Worm (Caenorhabditis elegans) whole organism, L1 larva: ENCODE data around the gene B0563.9.
A peak's percentile ranks its signal among the peaks of the same experiment; 100 is the strongest.

ENCODE experiments used
- C04F5.9 ChIP-seq: sonication (generic microtip); optimal IDR thresholded peaks from 2 replicates; lab custom pipeline; 2016; ENCODE audit warnings: missing genetic modification characterization, missing compliant biosample characterization
- C34B4.2 ChIP-seq: sonication (generic microtip); optimal IDR thresholded peaks from 2 replicates; lab custom pipeline; 2017; ENCODE audit warnings: mild to moderate bottlenecking, missing genetic modification characterization, missing compliant biosample characterization
- aha-1 ChIP-seq: fragments of 150-350 bp; optimal IDR thresholded peaks from 2 replicates; lab custom pipeline; 2014; ENCODE audit warnings: missing biosample characterization, missing genetic modification characterization
- aly-2 ChIP-seq: fragments of 150-350 bp; optimal IDR thresholded peaks from 2 replicates; lab custom pipeline; 2014; ENCODE audit warnings: missing biosample characterization, missing genetic modification characterization
- blmp-1 ChIP-seq: fragments of 150-350 bp; optimal IDR thresholded peaks from 2 replicates; lab custom pipeline; 2014; ENCODE audit warnings: missing biosample characterization, missing genetic modification characterization
- ceh-82 ChIP-seq, 3 experiments: fragments of 150-350 bp in 1 of 3; sonication (generic microtip) in 2 of 3; optimal IDR thresholded peaks; 2 replicates each; lab custom pipeline; 2014 to 2017; ENCODE audit warnings: missing biosample characterization in 3 of 3, missing genetic modification characterization in 3 of 3
- ces-1 ChIP-seq: fragments of 150-350 bp; optimal IDR thresholded peaks from 2 replicates; lab custom pipeline; 2014; ENCODE audit warnings: missing biosample characterization, missing genetic modification reagents, missing genetic modification characterization
- dsc-1 ChIP-seq: sonication (generic microtip); optimal IDR thresholded peaks from 2 replicates; lab custom pipeline; 2016; ENCODE audit warnings: mild to moderate bottlenecking, missing genetic modification characterization, missing compliant biosample characterization
- efl-1 ChIP-seq, 4 experiments: fragments of 150-350 bp; optimal IDR thresholded peaks in 3 of 4; peaks in 1 of 4; 1 replicate in 1 of 4; 2 replicates in 3 of 4; lab custom pipeline; 2014; ENCODE audit warnings: missing biosample characterization in 2 of 4, missing genetic modification characterization in 2 of 4, missing genetic modification reagents in 2 of 4
- egl-27 ChIP-seq, 2 experiments: fragments of 150-350 bp in 1 of 2; sonication (generic microtip); optimal IDR thresholded peaks; 3 replicates each; lab custom pipeline; 2017 to 2018; ENCODE audit warnings: missing biosample characterization in 2 of 2, missing genetic modification characterization in 2 of 2, missing genetic modification reagents in 2 of 2
- elt-2 ChIP-seq: sonication (generic microtip); optimal IDR thresholded peaks from 2 replicates; lab custom pipeline; 2016; ENCODE audit warnings: missing genetic modification characterization, mild to moderate bottlenecking, inconsistent platforms, missing compliant biosample characterization, missing genetic modification reagents
- ets-5 ChIP-seq: fragments of 200-800 bp; sonication (Bioruptor generic); IDR thresholded peaks from 2 replicates; pipeline ENCODE4 v1.3.6; 2022; ENCODE audit warnings: missing genetic modification characterization, missing compliant biosample characterization
- fkh-4 ChIP-seq: sonication (generic microtip); optimal IDR thresholded peaks from 2 replicates; lab custom pipeline; 2016; ENCODE audit warnings: missing compliant biosample characterization, missing genetic modification characterization, borderline replicate concordance
- hlh-4 ChIP-seq: sonication (generic microtip); optimal IDR thresholded peaks from 2 replicates; lab custom pipeline; 2016; ENCODE audit warnings: mild to moderate bottlenecking, missing genetic modification characterization, missing compliant biosample characterization
- hpl-2 ChIP-seq: fragments of 150-350 bp; optimal IDR thresholded peaks from 2 replicates; lab custom pipeline; 2014; ENCODE audit warnings: missing biosample characterization, missing genetic modification reagents, missing genetic modification characterization
- irx-1 ChIP-seq: sonication (generic microtip); optimal IDR thresholded peaks from 2 replicates; lab custom pipeline; 2016; ENCODE audit warnings: missing genetic modification characterization, missing compliant biosample characterization
- lin-14 ChIP-seq: fragments of 200-800 bp; sonication (Bioruptor generic); optimal IDR thresholded peaks from 2 replicates; lab custom pipeline; 2018; ENCODE audit warnings: mild to moderate bottlenecking, missing genetic modification characterization, moderate library complexity, missing compliant biosample characterization
- lin-15B ChIP-seq: fragments of 150-350 bp; sonication (generic microtip); optimal IDR thresholded peaks from 3 replicates; lab custom pipeline; 2014; ENCODE audit warnings: missing biosample characterization, missing genetic modification characterization
- lsy-2 ChIP-seq, 2 experiments: fragments of 150-350 bp; optimal IDR thresholded peaks; 2 replicates each; lab custom pipeline; 2014; ENCODE audit warnings: missing biosample characterization in 2 of 2, missing genetic modification characterization in 2 of 2
- mab-9 ChIP-seq: fragments of 200-800 bp; sonication (Bioruptor generic); IDR thresholded peaks from 2 replicates; pipeline ENCODE4 v1.3.6; 2022; ENCODE audit warnings: missing genetic modification reagents, missing genetic modification characterization, missing compliant biosample characterization
- mep-1 ChIP-seq: fragments of 150-350 bp; optimal IDR thresholded peaks from 2 replicates; lab custom pipeline; 2014; ENCODE audit warnings: missing biosample characterization, missing genetic modification characterization
- nhr-11 ChIP-seq: fragments of 150-350 bp; optimal IDR thresholded peaks from 2 replicates; lab custom pipeline; 2014; ENCODE audit warnings: missing biosample characterization, missing genetic modification characterization
- nhr-19 ChIP-seq: fragments of 200-800 bp; sonication (Bioruptor generic); conservative IDR thresholded peaks from 2 replicates; pipeline ENCODE4 v1.3.6; 2022; ENCODE audit warnings: missing genetic modification characterization, missing compliant biosample characterization
- nhr-20 ChIP-seq: sonication (generic microtip); optimal IDR thresholded peaks from 2 replicates; lab custom pipeline; 2016; ENCODE audit warnings: mild to moderate bottlenecking, missing genetic modification characterization, missing compliant biosample characterization
- nhr-28 ChIP-seq: fragments of 150-350 bp; optimal IDR thresholded peaks from 2 replicates; lab custom pipeline; 2014; ENCODE audit warnings: missing biosample characterization, missing genetic modification characterization
- nhr-47 ChIP-seq: sonication (generic microtip); optimal IDR thresholded peaks from 2 replicates; lab custom pipeline; 2016; ENCODE audit warnings: mild to moderate bottlenecking, missing genetic modification characterization, moderate library complexity, missing compliant biosample characterization
- nhr-71 ChIP-seq: sonication (generic microtip); optimal IDR thresholded peaks from 2 replicates; lab custom pipeline; 2016; ENCODE audit warnings: mild to moderate bottlenecking, missing genetic modification characterization, moderate library complexity, missing compliant biosample characterization
- nhr-76 ChIP-seq: sonication (generic microtip); optimal IDR thresholded peaks from 2 replicates; lab custom pipeline; 2017; ENCODE audit warnings: missing biosample characterization, missing genetic modification characterization
- nhr-77 ChIP-seq: fragments of 150-350 bp; optimal IDR thresholded peaks from 2 replicates; lab custom pipeline; 2014; ENCODE audit warnings: missing biosample characterization, missing genetic modification characterization
- pag-3 ChIP-seq: sonication (generic microtip); optimal IDR thresholded peaks from 2 replicates; lab custom pipeline; 2017; ENCODE audit warnings: missing genetic modification characterization, mild to moderate bottlenecking, missing compliant biosample characterization, antibody characterized with exemption, borderline replicate concordance; ENCODE audit not compliant: insufficient read depth
- pax-3 ChIP-seq: fragments of 200-800 bp; sonication (Bioruptor generic); optimal IDR thresholded peaks from 2 replicates; lab custom pipeline; 2018; ENCODE audit warnings: mild to moderate bottlenecking, missing genetic modification characterization, moderate library complexity, missing compliant biosample characterization
- rnt-1 ChIP-seq: sonication (generic microtip); optimal IDR thresholded peaks from 2 replicates; lab custom pipeline; 2016; ENCODE audit warnings: mild to moderate bottlenecking, missing genetic modification characterization, moderate library complexity, missing compliant biosample characterization
- skn-1 ChIP-seq: fragments of 150-350 bp; optimal IDR thresholded peaks from 2 replicates; lab custom pipeline; 2014; ENCODE audit warnings: missing biosample characterization, missing genetic modification characterization
- snu-23 ChIP-seq: sonication (generic microtip); optimal IDR thresholded peaks from 2 replicates; lab custom pipeline; 2016; ENCODE audit warnings: missing genetic modification characterization, missing compliant biosample characterization
- swsn-7 ChIP-seq: sonication (generic microtip); optimal IDR thresholded peaks from 2 replicates; lab custom pipeline; 2016; ENCODE audit warnings: missing genetic modification characterization, missing compliant biosample characterization
- tbx-2 ChIP-seq: sonication (generic microtip); optimal IDR thresholded peaks from 2 replicates; lab custom pipeline; 2016; ENCODE audit warnings: missing genetic modification characterization, missing compliant biosample characterization
- unc-130 ChIP-seq: fragments of 150-350 bp; optimal IDR thresholded peaks from 2 replicates; lab custom pipeline; 2017; ENCODE audit warnings: missing biosample characterization, missing genetic modification characterization, inconsistent platforms
- unc-86 ChIP-seq: sonication (generic microtip); optimal IDR thresholded peaks from 2 replicates; lab custom pipeline; 2016; ENCODE audit warnings: missing genetic modification characterization, missing compliant biosample characterization
- unc-98 ChIP-seq: fragments of 200-800 bp; sonication (Bioruptor generic); IDR thresholded peaks from 2 replicates; pipeline ENCODE4 v1.3.6; 2022; ENCODE audit warnings: missing genetic modification characterization, missing compliant biosample characterization
- vab-15 ChIP-seq: sonication (generic microtip); optimal IDR thresholded peaks from 2 replicates; lab custom pipeline; 2017; ENCODE audit warnings: missing genotype, mild to moderate bottlenecking, missing genetic modification characterization, missing compliant biosample characterization
- ztf-11 ChIP-seq, 2 experiments: sonication (generic microtip); optimal IDR thresholded peaks; 2 replicates each; lab custom pipeline; 2016 to 2017; ENCODE audit warnings: missing genetic modification characterization in 2 of 2, missing biosample characterization in 1 of 2, missing compliant biosample characterization in 1 of 2

B0563.9 gene

ce11 chrX:9155751-9156150 is 12.6 kb upstream of the B0563.9 start:
- TF ChIP-seq nhr-77 (no peak), elt-2 (tag; lab: Kevin White, UChicago) (peak; percentile 9)
- TF ChIP-seq, all 84 proteins: peak for 1

- TF ChIP-seq unc-86 (tag; lab: Kevin White, UChicago): no peak
- no peak for TF ChIP-seq pax-3 (tag; lab: Kevin White, UChicago)
- peak; percentile 79 for TF ChIP-seq rnt-1
- peak; percentile 16 for TF ChIP-seq swsn-7 (tag; lab: Kevin White, UChicago)
- TF ChIP-seq efl-1 (optimal IDR thresholded peaks at IDR 0.05; lab: Kevin White, UChicago): no peak
- no peak for TF ChIP-seq efl-1 (GFP tag; optimal IDR thresholded peaks at IDR 0.05 in 1 of 2; lab: Kevin White, UChicago)
- TF ChIP-seq lin-14 (GFP tag; lab: Kevin White, UChicago): peak; percentile 82
- no peak for TF ChIP-seq elt-2 (tag; lab: Kevin White, UChicago)
- peak; percentile 58 for TF ChIP-seq nhr-19 (GFP tag; lab: Robert Waterston, UW)
- TF ChIP-seq mab-9 (GFP tag; lab: Robert Waterston, UW): no peak
- no peak for TF ChIP-seq hlh-4 (tag; lab: Kevin White, UChicago)
- TF ChIP-seq pag-3 (tag; lab: Kevin White, UChicago): peak; percentile 80
- peak; percentile 61 for TF ChIP-seq unc-130 (tag; lab: Kevin White, UChicago)
- TF ChIP-seq C34B4.2 (tag; lab: Kevin White, UChicago): no peak
- TF ChIP-seq hpl-2 (GFP tag; lab: Kevin White, UChicago): no peak
- no peak for TF ChIP-seq lsy-2 (tag; optimal IDR thresholded peaks at IDR 0.05; lab: Kevin White, UChicago)
- no peak for TF ChIP-seq C04F5.9
- peak; percentile 69 for TF ChIP-seq nhr-71 (tag; lab: Kevin White, UChicago)
- TF ChIP-seq ztf-11 (tag; optimal IDR thresholded peaks at IDR 0.05; lab: Kevin White, UChicago): no peak
- TF ChIP-seq ets-5 (GFP tag; lab: Robert Waterston, UW): no peak
- TF ChIP-seq egl-27 (tag; optimal IDR thresholded peaks at IDR 0.05; lab: Kevin White, UChicago): no peak
- TF ChIP-seq nhr-20 (tag; lab: Kevin White, UChicago): peak; percentile 6
- peak; percentile 31 for TF ChIP-seq dsc-1 (tag; lab: Kevin White, UChicago)
- TF ChIP-seq mep-1 (tag; lab: Kevin White, UChicago): no peak
- no peak for TF ChIP-seq aly-2 (tag; lab: Kevin White, UChicago)
- no peak for TF ChIP-seq nhr-77
Measured at ce11 chrX:9161253-9161904, 7.0 kb upstream of the B0563.9 start.

DNA sequence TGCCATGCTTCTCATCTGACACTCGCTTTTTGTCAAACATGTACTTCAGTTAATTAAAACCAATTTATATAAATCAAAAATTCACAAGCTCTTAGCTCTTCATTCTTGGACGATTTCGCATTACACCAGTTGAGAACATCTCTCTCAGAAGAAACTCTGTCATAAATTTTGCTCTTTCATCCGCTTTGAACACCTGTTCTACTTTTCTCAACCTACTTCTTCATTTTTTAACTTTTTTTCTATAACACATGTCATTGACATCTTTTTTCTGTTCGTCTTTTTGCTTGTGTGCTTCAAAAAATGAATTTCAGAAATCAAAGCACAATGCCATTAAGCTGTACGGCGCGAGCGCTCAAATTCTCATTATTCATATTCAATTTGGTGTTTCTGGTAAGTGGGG is 5.5 kb upstream of the B0563.9 start, which contains the start of gene tsp-11:
Gene tsp-11 (plus strand): TSS at position 301 of the 400 bp plus-strand sequence.
- no peak for TF ChIP-seq ztf-11 (tag; optimal IDR thresholded peaks at IDR 0.05; lab: Kevin White, UChicago)
- no peak for TF ChIP-seq C34B4.2 (tag; lab: Kevin White, UChicago)

- no peak for TF ChIP-seq aha-1 (tag; lab: Kevin White, UChicago)
- TF ChIP-seq swsn-7 (tag; lab: Kevin White, UChicago): no peak
- TF ChIP-seq dsc-1 (tag; lab: Kevin White, UChicago): peak; percentile 96
- TF ChIP-seq mab-9 (GFP tag; lab: Robert Waterston, UW): no peak
- TF ChIP-seq ceh-82 (tag; optimal IDR thresholded peaks at IDR 0.05; lab: Kevin White, UChicago): no peak
- peak; percentile 96 for TF ChIP-seq fkh-4 (tag; lab: Kevin White, UChicago)
- no peak for TF ChIP-seq nhr-47 (tag; lab: Kevin White, UChicago)
- no peak for TF ChIP-seq nhr-76 (tag; lab: Kevin White, UChicago)
- no peak for TF ChIP-seq unc-98
Measured at ce11 chrX:9166921-9167320, 1.4 kb upstream of the B0563.9 start, which contains the start of gene B0563.10. B0563.10 (minus strand) TSS chrX:9167245.

- TF ChIP-seq hlh-4 (tag; lab: Kevin White, UChicago) (no peak), ces-1 (no peak), nhr-11 (tag; lab: Kevin White, UChicago) (no peak), nhr-28 (tag; lab: Kevin White, UChicago) (no peak), snu-23 (GFP tag; lab: Kevin White, UChicago) (no peak), tbx-2 (tag; lab: Kevin White, UChicago) (no peak), lin-15B (tag; lab: Kevin White, UChicago) (no peak), blmp-1 (tag; lab: Kevin White, UChicago) (no peak), efl-1 (optimal IDR thresholded peaks at IDR 0.05; lab: Kevin White, UChicago) (no peak), efl-1 (GFP tag; optimal IDR thresholded peaks at IDR 0.05 in 1 of 2; lab: Kevin White, UChicago) (no peak), irx-1 (tag; lab: Kevin White, UChicago) (no peak), vab-15 (tag; lab: Kevin White, UChicago) (no peak), fkh-4 (tag; lab: Kevin White, UChicago) (no peak), skn-1 (no peak)
Measured at ce11 chrX:9170058-9170457, 1.7 kb downstream of the B0563.9 start.
